Fruit fly (Drosophila melanogaster): ENCODE data around the gene Duox.

Duox gene

DNA sequence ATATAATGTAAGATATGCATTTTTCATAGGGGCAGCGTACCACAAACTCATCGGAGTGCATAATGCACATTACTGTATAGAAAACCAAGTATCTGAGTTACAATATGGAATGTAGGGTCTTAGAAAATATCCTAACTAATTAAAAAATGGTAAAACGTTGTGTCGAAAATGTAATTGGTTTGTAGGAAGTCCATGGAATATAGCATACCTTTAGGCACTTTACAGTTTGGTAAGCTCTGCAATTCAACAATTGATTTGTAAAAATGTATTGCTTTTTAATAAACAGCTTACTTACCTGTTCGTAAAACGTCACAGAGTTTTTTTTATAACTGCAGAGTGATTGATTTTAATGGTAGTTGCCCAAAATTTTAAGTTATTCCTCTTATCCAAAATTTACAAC lies 17.9 kb downstream of the Duox start, which contains the start of gene CG2964:
CG2964 (plus strand) TSS at position 301 of the 400 bp plus-strand sequence.
- no peak for TF ChIP-seq CG7101 (tag; optimal IDR thresholded peaks at IDR 0.05)
- TF ChIP-seq kay (GFP tag; ENCODE audit: borderline replicate concordance), result no peak
- TF ChIP-seq Clk (GFP tag; optimal IDR thresholded peaks at IDR 0.05), result no peak
- no peak for TF ChIP-seq CG1620 (GFP tag; optimal IDR thresholded peaks at IDR 0.05)

DNA sequence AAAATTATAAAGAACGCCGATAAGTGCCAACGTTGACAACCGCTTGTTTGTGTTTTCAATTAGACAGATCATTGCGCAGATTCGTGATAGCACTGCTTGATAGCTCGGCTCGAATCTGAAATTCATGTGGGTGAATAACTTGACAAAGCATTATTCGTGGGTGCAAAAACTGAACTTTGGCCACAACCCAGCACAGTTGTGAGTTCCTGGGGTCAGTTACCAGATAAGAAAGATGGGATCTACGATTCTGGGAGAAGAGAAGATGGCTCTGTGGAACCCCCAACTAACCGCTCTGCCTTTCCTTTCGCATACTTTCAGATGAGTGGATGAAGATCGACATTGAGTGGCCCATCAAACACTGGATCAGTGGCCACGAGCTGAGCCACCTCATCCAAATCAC lies 19.2 kb downstream of the Duox start:
- TF ChIP-seq kay (GFP tag; ENCODE audit: borderline replicate concordance), result no peak
- TF ChIP-seq CG33017 (tag; optimal IDR thresholded peaks at IDR 0.05), result no peak
- TF ChIP-seq bab1 (GFP tag; optimal IDR thresholded peaks at IDR 0.05), result no peak
- no peak for TF ChIP-seq cic (GFP tag; optimal IDR thresholded peaks at IDR 0.05)
- no peak for TF ChIP-seq CG7045 (GFP tag; optimal IDR thresholded peaks at IDR 0.05)
- TF ChIP-seq CG1620 (GFP tag; optimal IDR thresholded peaks at IDR 0.05), result no peak
- no peak for TF ChIP-seq tj (GFP tag; optimal IDR thresholded peaks at IDR 0.05)
- no peak for TF ChIP-seq cnc (optimal IDR thresholded peaks at IDR 0.05)
- no peak for TF ChIP-seq Hr96 (GFP tag; optimal IDR thresholded peaks at IDR 0.05)
- no peak for TF ChIP-seq CG14711 (tag; optimal IDR thresholded peaks at IDR 0.05)
- no peak for TF ChIP-seq CG7101 (tag; optimal IDR thresholded peaks at IDR 0.05)
- no peak for TF ChIP-seq Clk (GFP tag; optimal IDR thresholded peaks at IDR 0.05)
- TF ChIP-seq CG5204 (GFP tag; optimal IDR thresholded peaks at IDR 0.05), result no peak
- TF ChIP-seq CG12768 (GFP tag; optimal IDR thresholded peaks at IDR 0.05), result no peak

DNA sequence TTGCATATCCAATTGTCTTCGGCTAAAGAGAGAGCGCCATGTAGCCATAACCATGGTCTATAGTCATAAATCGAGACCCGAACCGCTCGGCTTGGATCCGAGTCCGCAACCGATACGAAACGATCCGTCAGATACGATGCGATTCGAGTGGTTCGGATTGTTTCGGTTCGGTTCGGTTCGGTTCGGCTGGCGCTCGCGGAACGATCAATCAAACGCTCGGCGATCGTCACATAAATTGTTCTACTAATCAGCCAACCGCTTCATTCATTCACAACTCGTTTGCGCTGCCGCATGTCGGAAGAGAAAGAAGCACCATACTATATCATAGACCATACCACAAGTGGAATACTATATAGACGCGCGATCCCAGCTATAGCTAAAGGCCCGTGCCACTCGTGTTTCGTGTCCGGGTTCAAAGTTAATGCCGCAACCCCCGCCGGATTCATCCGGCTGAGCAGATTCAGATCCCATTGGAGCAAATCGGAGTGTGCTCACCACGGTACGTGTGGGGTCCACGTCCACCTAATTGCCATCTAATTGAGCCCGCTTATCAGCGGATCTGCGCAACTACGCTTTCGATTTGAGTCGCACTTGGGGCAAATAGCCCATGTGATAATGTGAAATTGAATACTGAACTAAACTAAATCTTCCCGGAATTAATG lies 21.9 kb downstream of the Duox start:
- peak; percentile 4 for TF ChIP-seq bab1 (GFP tag; optimal IDR thresholded peaks at IDR 0.05)
- TF ChIP-seq CG5204 (GFP tag; optimal IDR thresholded peaks at IDR 0.05), result no peak
- TF ChIP-seq toe (GFP tag; optimal IDR thresholded peaks at IDR 0.05), result peak; percentile 19
- no peak for TF ChIP-seq Crg-1 (GFP tag; optimal IDR thresholded peaks at IDR 0.05)
- no peak for TF ChIP-seq tj (GFP tag; optimal IDR thresholded peaks at IDR 0.05)
- TF ChIP-seq Hr96 (GFP tag; optimal IDR thresholded peaks at IDR 0.05), result peak; percentile 24
- TF ChIP-seq CG11617 (GFP tag; optimal IDR thresholded peaks at IDR 0.05), result no peak
- TF ChIP-seq cic (GFP tag; optimal IDR thresholded peaks at IDR 0.05), result peak; percentile 63
- TF ChIP-seq kay (GFP tag; ENCODE audit: borderline replicate concordance), result no peak
- peak; percentile 21 for TF ChIP-seq CG14711 (tag; optimal IDR thresholded peaks at IDR 0.05)
- peak; percentile 4 for TF ChIP-seq CG33017 (tag; optimal IDR thresholded peaks at IDR 0.05)
- no peak for TF ChIP-seq cnc (optimal IDR thresholded peaks at IDR 0.05)
- TF ChIP-seq Clk (GFP tag; optimal IDR thresholded peaks at IDR 0.05), result no peak
- no peak for TF ChIP-seq CG7045 (GFP tag; optimal IDR thresholded peaks at IDR 0.05)
- TF ChIP-seq Mnt (GFP tag; optimal IDR thresholded peaks at IDR 0.05), result peak; percentile 4
- TF ChIP-seq pad (GFP tag; optimal IDR thresholded peaks at IDR 0.05), result no peak
- no peak for TF ChIP-seq CG12768 (GFP tag; optimal IDR thresholded peaks at IDR 0.05)
- TF ChIP-seq ovo (GFP tag; optimal IDR thresholded peaks at IDR 0.05), result no peak
- peak; percentile 17 for TF ChIP-seq CG7101 (tag; optimal IDR thresholded peaks at IDR 0.05)
- no peak for TF ChIP-seq CG1620 (GFP tag; optimal IDR thresholded peaks at IDR 0.05)

DNA sequence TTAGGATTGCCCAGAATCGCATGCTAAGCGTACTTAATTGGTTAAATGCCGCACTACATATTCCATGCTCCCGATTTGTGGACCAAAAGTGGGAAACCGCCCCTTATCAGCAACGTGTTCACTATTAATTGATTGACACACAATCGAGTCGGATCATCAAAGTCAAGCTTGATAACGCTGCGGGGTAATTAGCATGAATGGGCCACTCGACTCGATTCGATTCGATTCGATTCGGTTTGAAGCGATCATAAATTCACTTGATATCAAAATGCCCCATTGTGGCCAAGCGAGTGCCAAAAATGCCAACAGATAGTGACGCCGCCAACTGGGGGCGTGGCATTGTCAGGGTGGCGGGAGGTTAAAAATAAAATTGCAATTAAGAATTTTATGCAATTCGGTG lies 22.5 kb downstream of the Duox start:
- no peak for TF ChIP-seq CG12768 (GFP tag; optimal IDR thresholded peaks at IDR 0.05)
- no peak for TF ChIP-seq CG7101 (tag; optimal IDR thresholded peaks at IDR 0.05)
- no peak for TF ChIP-seq kay (GFP tag; ENCODE audit: borderline replicate concordance)
- no peak for TF ChIP-seq Mnt (GFP tag; optimal IDR thresholded peaks at IDR 0.05)
- TF ChIP-seq ovo (GFP tag; optimal IDR thresholded peaks at IDR 0.05), result no peak

DNA sequence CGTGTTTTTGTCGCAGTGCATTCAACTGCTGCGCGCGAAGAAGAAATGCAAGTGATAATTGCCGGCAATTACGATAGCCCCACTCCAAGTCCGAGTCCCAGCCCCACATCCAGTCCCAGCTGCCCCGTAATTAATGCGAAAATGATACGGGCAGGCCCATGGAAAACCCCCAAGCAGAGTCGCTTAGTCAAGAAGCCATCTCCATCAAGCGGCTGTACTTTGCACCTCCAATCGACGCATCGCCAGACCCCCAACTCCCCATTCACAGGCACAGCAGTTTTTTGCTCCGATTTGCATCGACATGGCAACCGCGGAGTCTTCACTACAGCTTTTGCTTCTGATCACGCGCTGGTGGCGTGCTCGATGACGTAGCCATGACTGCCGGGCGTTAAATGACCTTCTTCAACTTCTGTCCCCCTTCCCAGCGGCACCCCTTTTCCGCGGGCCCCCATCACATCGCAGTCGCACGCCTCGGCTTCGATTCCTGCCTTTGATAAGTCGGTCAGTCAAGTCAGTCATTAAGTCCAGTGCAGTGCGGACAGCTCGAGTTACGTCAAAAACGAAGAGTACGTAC lies 23.8 kb downstream of the Duox start:
- TF ChIP-seq pad (GFP tag; optimal IDR thresholded peaks at IDR 0.05) (no peak), CG1620 (GFP tag; optimal IDR thresholded peaks at IDR 0.05) (no peak), toe (GFP tag; optimal IDR thresholded peaks at IDR 0.05) (no peak), CG12768 (GFP tag; optimal IDR thresholded peaks at IDR 0.05) (no peak)

- no peak for TF ChIP-seq CG1620 (GFP tag; optimal IDR thresholded peaks at IDR 0.05)
- no peak for TF ChIP-seq CG11617 (GFP tag; optimal IDR thresholded peaks at IDR 0.05)
- peak; percentile 18 for TF ChIP-seq Mnt (GFP tag; optimal IDR thresholded peaks at IDR 0.05)
- peak; percentile 7 for TF ChIP-seq cic (GFP tag; optimal IDR thresholded peaks at IDR 0.05)
- TF ChIP-seq CG12768 (GFP tag; optimal IDR thresholded peaks at IDR 0.05), result peak; percentile 42
- TF ChIP-seq CG33017 (tag; optimal IDR thresholded peaks at IDR 0.05), result no peak
- no peak for TF ChIP-seq cnc (optimal IDR thresholded peaks at IDR 0.05)
- no peak for TF ChIP-seq Clk (GFP tag; optimal IDR thresholded peaks at IDR 0.05)
- TF ChIP-seq tj (GFP tag; optimal IDR thresholded peaks at IDR 0.05), result no peak
- TF ChIP-seq kay (GFP tag; ENCODE audit: borderline replicate concordance), result peak; percentile 36
- no peak for TF ChIP-seq CG7101 (tag; optimal IDR thresholded peaks at IDR 0.05)
- no peak for TF ChIP-seq CG5204 (GFP tag; optimal IDR thresholded peaks at IDR 0.05)
- TF ChIP-seq Crg-1 (GFP tag; optimal IDR thresholded peaks at IDR 0.05), result no peak
- TF ChIP-seq bab1 (GFP tag; optimal IDR thresholded peaks at IDR 0.05), result no peak
Measured at dm6 chr2L:2804634-2805311, 25.3 kb downstream of the Duox start, which contains the start of gene daw. daw (plus strand) TSS chr2L:2805261.
